Worm (Caenorhabditis elegans) whole organism, L1 larva: ENCODE results near the gene W01C8.1.
A peak's percentile ranks its signal among the peaks of the same experiment; 100 is the strongest.

Experiments used
- ama-1 ChIP-seq: fragments of 150-350 bp; optimal IDR thresholded peaks from 2 replicates; lab custom pipeline; 2014
- egl-27 ChIP-seq, 2 experiments: fragments of 150-350 bp in 1 of 2; sonication (generic microtip); optimal IDR thresholded peaks; 3 replicates each; lab custom pipeline; 2017 to 2018; ENCODE audit warnings: missing biosample characterization in 2 of 2, missing genetic modification characterization in 2 of 2, missing genetic modification reagents in 2 of 2
- irx-1 ChIP-seq: sonication (generic microtip); optimal IDR thresholded peaks from 2 replicates; lab custom pipeline; 2016; ENCODE audit warnings: missing genetic modification characterization, missing compliant biosample characterization
- lin-13 ChIP-seq: fragments of 150-350 bp; optimal IDR thresholded peaks from 2 replicates; lab custom pipeline; 2014; ENCODE audit warnings: missing biosample characterization, missing genetic modification reagents, missing genetic modification characterization
- lsy-2 ChIP-seq, 2 experiments: fragments of 150-350 bp; optimal IDR thresholded peaks; 2 replicates each; lab custom pipeline; 2014; ENCODE audit warnings: missing biosample characterization in 2 of 2, missing genetic modification characterization in 2 of 2
- mdl-1 ChIP-seq, 2 experiments: fragments of 150-350 bp; optimal IDR thresholded peaks; 2 replicates each; lab custom pipeline; 2014 to 2017; ENCODE audit warnings: missing biosample characterization in 2 of 2, missing genetic modification characterization in 2 of 2, inconsistent platforms in 1 of 2
- nhr-237 ChIP-seq: fragments of 150-350 bp; optimal IDR thresholded peaks from 2 replicates; lab custom pipeline; 2014; ENCODE audit warnings: missing biosample characterization, missing genetic modification characterization
- nhr-76 ChIP-seq: sonication (generic microtip); optimal IDR thresholded peaks from 2 replicates; lab custom pipeline; 2017; ENCODE audit warnings: missing biosample characterization, missing genetic modification characterization
- nhr-77 ChIP-seq: fragments of 150-350 bp; optimal IDR thresholded peaks from 2 replicates; lab custom pipeline; 2014; ENCODE audit warnings: missing biosample characterization, missing genetic modification characterization
- sup-37 ChIP-seq: fragments of 200-800 bp; sonication (Bioruptor generic); optimal IDR thresholded peaks from 2 replicates; lab custom pipeline; 2018; ENCODE audit warnings: mild to moderate bottlenecking, missing genetic modification characterization, missing compliant biosample characterization
- unc-30 ChIP-seq: sonication (generic microtip); optimal IDR thresholded peaks from 2 replicates; lab custom pipeline; 2017; ENCODE audit warnings: missing biosample characterization, missing genetic modification characterization
- unc-86 ChIP-seq: sonication (generic microtip); optimal IDR thresholded peaks from 2 replicates; lab custom pipeline; 2016; ENCODE audit warnings: missing genetic modification characterization, missing compliant biosample characterization
- zag-1 ChIP-seq: fragments of 150-350 bp; optimal IDR thresholded peaks from 2 replicates; lab custom pipeline; 2014; ENCODE audit warnings: missing biosample characterization, missing genetic modification characterization

DNA sequence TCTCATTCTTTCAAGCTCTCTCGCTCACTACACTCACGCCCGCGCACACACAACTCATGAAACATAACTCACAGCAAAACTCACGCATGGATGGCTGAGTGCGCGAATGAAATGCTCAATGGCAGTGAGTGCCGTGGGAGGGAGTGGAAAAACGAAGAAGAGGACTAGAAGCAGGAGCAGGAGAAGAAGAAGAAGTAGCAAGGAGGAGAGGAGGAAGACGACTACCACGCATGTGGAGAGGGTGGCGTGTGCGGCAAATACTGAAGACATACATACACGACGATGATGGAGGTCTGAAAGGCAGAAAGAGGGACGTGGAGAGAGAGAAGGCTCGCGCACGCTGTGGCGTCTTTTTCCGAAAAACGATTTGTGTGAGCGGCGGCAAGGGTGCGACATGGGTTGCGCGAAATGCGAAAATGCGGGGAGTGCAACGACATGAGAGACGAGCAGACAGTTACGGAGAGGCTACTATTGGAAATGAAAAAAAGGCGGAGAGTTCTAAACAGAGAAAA, 36.8 kb downstream of the W01C8.1 start:
- TF ChIP-seq lsy-2 (tag; optimal IDR thresholded peaks at IDR 0.05; lab: Kevin White, UChicago) (peak in 1 of 2 experiments; percentile 61), mdl-1 (tag; optimal IDR thresholded peaks at IDR 0.05; lab: Kevin White, UChicago) (peak in 1 of 2 experiments; percentile 14), nhr-237 (no peak), egl-27 (tag; optimal IDR thresholded peaks at IDR 0.05; lab: Kevin White, UChicago) (peak in 1 of 2 experiments; percentile 61), sup-37 (GFP tag; lab: Kevin White, UChicago) (no peak), irx-1 (tag; lab: Kevin White, UChicago) (peak; percentile 26), ama-1 (lab: Kevin White, UChicago) (no peak), zag-1 (tag; lab: Kevin White, UChicago) (no peak), unc-30 (tag; lab: Kevin White, UChicago) (no peak), nhr-76 (tag; lab: Kevin White, UChicago) (no peak), lin-13 (GFP tag; lab: Kevin White, UChicago) (peak; percentile 26), unc-86 (tag; lab: Kevin White, UChicago) (peak; percentile 86), nhr-77 (tag; lab: Kevin White, UChicago) (peak; percentile 13)
